Worm (Caenorhabditis elegans): Measurements from ENCODE around the gene F38B6.7.

ce11 chrX:6709238-6709637, 11.1 kb upstream of the F38B6.7 start, which contains the start of gene acr-3:
- TF ChIP-seq blmp-1 (tag; optimal IDR thresholded peaks at IDR 0.05; ENCODE audit: insufficient read depth), result no peak
- TF ChIP-seq unc-39 (tag; optimal IDR thresholded peaks at IDR 0.05), result no peak
- no peak for TF ChIP-seq ama-1 (optimal IDR thresholded peaks at IDR 0.05)
- TF ChIP-seq egl-27 (tag; optimal IDR thresholded peaks at IDR 0.05), result no peak
- no peak for TF ChIP-seq unc-55 (GFP tag; optimal IDR thresholded peaks at IDR 0.05)
- no peak for TF ChIP-seq unc-62 (GFP tag; optimal IDR thresholded peaks at IDR 0.05)
- TF ChIP-seq F13H6.1 (tag; optimal IDR thresholded peaks at IDR 0.05), result no peak
- TF ChIP-seq nhr-77 (tag; optimal IDR thresholded peaks at IDR 0.05), result no peak

Data from whole organism, L2 larva.